Worm (Caenorhabditis elegans): Measurements from ENCODE around the gene C39E9.8.

ce11 chrIV:13076620-13077019, 2.6 kb upstream of the C39E9.8 start, which contains the start of gene C39E9.7:
- no peak for TF ChIP-seq W03F9.2 (tag; optimal IDR thresholded peaks at IDR 0.05)
- no peak for TF ChIP-seq dao-5 (tag; optimal IDR thresholded peaks at IDR 0.05)
- no peak for TF ChIP-seq him-1 (tag; optimal IDR thresholded peaks at IDR 0.05)

Measured in whole organism, L4/young adult.